Fruit fly (Drosophila melanogaster) whole organism, pupa: Measurements from ENCODE around the gene Mp.

Source experiments
- CG17806 ChIP-seq: fragments of 200-800 bp; sonication (Bioruptor generic); optimal IDR thresholded peaks from 2 replicates; lab custom pipeline; 2018; ENCODE audit warnings: missing biosample characterization, mild to moderate bottlenecking, missing genetic modification characterization, moderate library complexity
- CG32121 ChIP-seq: fragments of 200-800 bp; sonication (Bioruptor generic); IDR thresholded peaks from 2 replicates; pipeline ENCODE4 v1.3.6; 2022; ENCODE audit warnings: missing biosample characterization, missing genetic modification characterization
- CG8301 ChIP-seq: fragments of 200-800 bp; sonication (Bioruptor generic); optimal IDR thresholded peaks from 2 replicates; lab custom pipeline; 2018; ENCODE audit warnings: missing biosample characterization, mild to moderate bottlenecking, missing genetic modification characterization
- CG9948 ChIP-seq: fragments of 200-800 bp; sonication (Bioruptor generic); optimal IDR thresholded peaks from 2 replicates; lab custom pipeline; 2018; ENCODE audit warnings: missing biosample characterization, mild to moderate bottlenecking, missing genetic modification characterization, moderate library complexity
- D1 ChIP-seq: fragments of 200-800 bp; sonication (Bioruptor generic); optimal IDR thresholded peaks from 2 replicates; lab custom pipeline; 2018; ENCODE audit warnings: missing biosample characterization, mild to moderate bottlenecking, missing genetic modification characterization, moderate library complexity
- EcR ChIP-seq: fragments of 200-800 bp; sonication (Bioruptor generic); optimal IDR thresholded peaks from 3 replicates; lab custom pipeline; 2019; ENCODE audit warnings: missing biosample characterization, missing genetic modification characterization, mild to moderate bottlenecking, moderate library complexity, missing genetic modification reagents
- Pif1A ChIP-seq: fragments of 200-800 bp; sonication (Bioruptor generic); optimal IDR thresholded peaks from 3 replicates; lab custom pipeline; 2016; ENCODE audit warnings: missing biosample characterization, missing genetic modification characterization
- Pif1B ChIP-seq: fragments of 200-800 bp; sonication (Bioruptor generic); optimal IDR thresholded peaks from 3 replicates; lab custom pipeline; 2016; ENCODE audit warnings: missing biosample characterization, missing genetic modification characterization

dm6 chr3L:7058401-7058999 is 59.9 kb downstream of the Mp start:
- TF ChIP-seq CG9948 (tag; lab: Kevin White, UChicago) (no peak), Pif1A (GFP tag; lab: Kevin White, UChicago) (no peak), CG32121 (GFP tag; lab: Robert Waterston, UW) (no peak), CG17806 (no peak), CG8301 (tag; lab: Kevin White, UChicago) (no peak), EcR (GFP tag; lab: Kevin White, UChicago) (no peak), D1 (no peak), Pif1B (no peak)
